Fruit fly (Drosophila melanogaster): Measurements from ENCODE around the gene lgs.

- no peak for TF ChIP-seq ttk (optimal IDR thresholded peaks at IDR 0.05)
- TF ChIP-seq Myc (optimal IDR thresholded peaks at IDR 0.05), result no peak
- TF ChIP-seq h (optimal IDR thresholded peaks at IDR 0.05), result no peak
Observed at dm6 chr4:411513-411912, 32.2 kb downstream of the lgs start.

All from Kc167 (cell line).